Worm (Caenorhabditis elegans): ENCODE results near the gene F02D10.3.

DNA sequence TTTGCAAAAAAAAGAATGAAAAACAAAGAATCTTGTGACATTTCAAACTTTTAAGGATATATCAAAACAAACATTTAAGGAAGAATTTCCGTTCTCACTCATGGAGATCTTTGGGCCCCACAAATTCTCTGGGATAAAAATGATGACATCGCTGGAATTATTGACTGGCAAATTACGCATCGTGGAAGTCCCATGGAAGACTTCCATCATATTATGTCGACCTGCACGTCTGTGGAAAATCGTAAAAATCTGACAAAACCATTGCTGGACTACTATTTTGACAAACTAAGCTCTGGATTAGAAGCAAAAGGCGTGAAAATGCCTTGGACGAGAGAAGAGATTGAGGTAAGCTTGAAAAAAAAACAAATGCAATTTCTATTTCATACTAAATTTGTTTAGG, 44.9 kb downstream of the F02D10.3 start:
- TF ChIP-seq pha-4 (tag; optimal IDR thresholded peaks at IDR 0.05) (no peak), unc-62 (GFP tag; optimal IDR thresholded peaks at IDR 0.05) (no peak), lin-13 (tag; optimal IDR thresholded peaks at IDR 0.05) (no peak), snpc-4 (tag; optimal IDR thresholded peaks at IDR 0.05) (no peak), nhr-12 (tag; optimal IDR thresholded peaks at IDR 0.05) (no peak), ces-1 (GFP tag; optimal IDR thresholded peaks at IDR 0.05) (no peak), hlh-1 (tag; optimal IDR thresholded peaks at IDR 0.05) (no peak), ceh-83 (GFP tag; optimal IDR thresholded peaks at IDR 0.05) (no peak), sem-2 (GFP tag; optimal IDR thresholded peaks at IDR 0.05) (no peak)
